Worm (Caenorhabditis elegans) whole organism, midembryonic: Measurements from ENCODE around the gene F35F10.1.

ENCODE experiments used
- T22C8.4 ChIP-seq: fragments of 200-800 bp; sonication (Bioruptor generic); IDR thresholded peaks from 2 replicates; pipeline ENCODE4 v1.3.6; 2022; ENCODE audit warnings: missing genetic modification characterization, missing compliant biosample characterization
- cog-1 ChIP-seq: sonication (generic microtip); optimal IDR thresholded peaks from 2 replicates; lab custom pipeline; 2016; ENCODE audit warnings: missing genetic modification characterization, missing compliant biosample characterization
- flt-1 ChIP-seq: fragments of 200-800 bp; sonication (Bioruptor generic); IDR thresholded peaks from 2 replicates; pipeline ENCODE4 v1.3.6; 2022; ENCODE audit warnings: missing genetic modification characterization, missing compliant biosample characterization
- klf-2 ChIP-seq: fragments of 200-800 bp; sonication (Bioruptor generic); conservative IDR thresholded peaks from 2 replicates; pipeline ENCODE4 v1.3.6; 2022; ENCODE audit warnings: missing genetic modification reagents, missing genetic modification characterization, missing compliant biosample characterization
- med-1 ChIP-seq: sonication (generic microtip); optimal IDR thresholded peaks from 2 replicates; lab custom pipeline; 2017; ENCODE audit warnings: missing genetic modification characterization, mild to moderate bottlenecking, missing compliant biosample characterization, antibody characterized with exemption, missing genetic modification reagents; ENCODE audit not compliant: insufficient read depth
- ref-1 ChIP-seq: fragments of 200-800 bp; sonication (Bioruptor generic); conservative IDR thresholded peaks from 2 replicates; pipeline ENCODE4 v1.3.6; 2022; ENCODE audit warnings: missing genetic modification reagents, missing genetic modification characterization, missing compliant biosample characterization
- tab-1 ChIP-seq: fragments of 200-800 bp; sonication (Bioruptor generic); IDR thresholded peaks from 2 replicates; pipeline ENCODE4 v1.3.6; 2022; ENCODE audit warnings: missing genetic modification characterization, missing compliant biosample characterization
- ztf-23 ChIP-seq: fragments of 200-800 bp; sonication (Bioruptor generic); IDR thresholded peaks from 2 replicates; pipeline ENCODE4 v1.3.6; 2022; ENCODE audit warnings: missing genetic modification reagents, missing genetic modification characterization, missing compliant biosample characterization
- ztf-29 ChIP-seq: fragments of 200-800 bp; sonication (Bioruptor generic); IDR thresholded peaks from 2 replicates; pipeline ENCODE4 v1.3.6; 2022; ENCODE audit warnings: missing genetic modification reagents, missing genetic modification characterization, missing compliant biosample characterization

Gene F35F10.1

DNA sequence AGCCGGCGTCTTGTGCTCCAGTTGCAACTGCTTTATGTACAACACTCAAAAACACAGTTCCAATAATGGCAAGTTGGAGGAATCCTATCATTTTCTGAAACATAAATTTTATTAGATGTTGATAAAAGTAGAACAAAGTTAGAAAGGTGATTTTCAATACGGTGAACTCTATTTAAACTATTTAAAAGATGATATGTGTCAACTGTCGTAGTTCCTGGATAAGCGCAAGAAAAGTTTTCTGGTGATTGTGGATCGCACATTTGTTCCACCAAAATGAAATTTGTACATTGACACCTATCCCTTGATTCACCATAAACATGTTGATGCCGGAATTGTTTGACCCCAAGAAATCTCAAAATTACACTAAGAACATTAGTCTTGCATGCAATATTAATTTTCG is 15.9 kb downstream of the F35F10.1 start, which contains the start of gene C17B7.9:
C17B7.9 (minus strand) TSS at position 101 of the 400 bp plus-strand sequence.
- TF ChIP-seq tab-1 (GFP tag; lab: Robert Waterston, UW): no peak
- no peak for TF ChIP-seq flt-1 (GFP tag; lab: Robert Waterston, UW)
- no peak for TF ChIP-seq ztf-29 (GFP tag; lab: Robert Waterston, UW)
- TF ChIP-seq T22C8.4: no peak
- TF ChIP-seq med-1: no peak
- no peak for TF ChIP-seq cog-1 (tag; lab: Kevin White, UChicago)
- TF ChIP-seq klf-2 (GFP tag; lab: Robert Waterston, UW): no peak
- TF ChIP-seq ztf-23 (GFP tag; lab: Robert Waterston, UW): no peak
- no peak for TF ChIP-seq ref-1

- TF ChIP-seq klf-2 (GFP tag; lab: Robert Waterston, UW): no peak
- no peak for TF ChIP-seq med-1
- no peak for TF ChIP-seq flt-1 (GFP tag; lab: Robert Waterston, UW)
- no peak for TF ChIP-seq T22C8.4
- no peak for TF ChIP-seq cog-1 (tag; lab: Kevin White, UChicago)
- no peak for TF ChIP-seq tab-1 (GFP tag; lab: Robert Waterston, UW)
- no peak for TF ChIP-seq ref-1
- no peak for TF ChIP-seq ztf-23 (GFP tag; lab: Robert Waterston, UW)
- no peak for TF ChIP-seq ztf-29 (GFP tag; lab: Robert Waterston, UW)
Measured at ce11 chrV:3333334-3333733, 17.2 kb downstream of the F35F10.1 start, which contains the start of gene C17B7.5. Gene C17B7.5 (plus strand): TSS chrV:3333634.

- TF ChIP-seq cog-1 (tag; lab: Kevin White, UChicago): no peak
- TF ChIP-seq med-1: no peak
Measured at ce11 chrV:3339009-3339408, 22.9 kb downstream of the F35F10.1 start, which contains the start of gene C17B7.4. Gene C17B7.4 (plus strand): TSS chrV:3339309.

DNA sequence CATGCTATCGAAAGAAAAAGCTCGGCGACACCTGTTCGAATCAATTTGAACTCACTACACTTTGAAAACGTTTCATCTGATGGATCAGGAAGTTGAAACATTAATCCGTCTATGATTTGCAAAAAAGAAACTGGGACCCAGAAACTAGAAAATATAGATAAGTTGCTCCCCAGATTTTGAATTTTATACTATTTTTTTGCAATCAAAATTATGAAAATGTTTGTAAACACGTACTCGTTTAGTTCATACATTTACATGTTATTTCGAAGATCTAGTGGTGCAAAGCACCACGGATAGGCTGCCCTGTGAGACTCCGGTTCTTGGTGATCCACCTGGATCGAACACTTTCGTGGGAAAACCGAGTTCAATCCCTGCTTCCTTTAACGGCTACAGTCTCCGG is 25.8 kb downstream of the F35F10.1 start, which contains the start of gene C17B7.10:
C17B7.10 (minus strand) TSS at position 101 of the 400 bp plus-strand sequence.
- TF ChIP-seq klf-2 (GFP tag; lab: Robert Waterston, UW): no peak
- TF ChIP-seq ref-1: no peak
- no peak for TF ChIP-seq tab-1 (GFP tag; lab: Robert Waterston, UW)
- no peak for TF ChIP-seq T22C8.4
- no peak for TF ChIP-seq med-1

ce11 chrV:3342504-3342903 is 26.4 kb downstream of the F35F10.1 start, which contains the start of gene C17B7.3:
Gene C17B7.3 (plus strand): TSS chrV:3342804.
- TF ChIP-seq T22C8.4 (no peak), cog-1 (tag; lab: Kevin White, UChicago) (no peak), ztf-29 (GFP tag; lab: Robert Waterston, UW) (no peak), klf-2 (GFP tag; lab: Robert Waterston, UW) (no peak), med-1 (no peak), tab-1 (GFP tag; lab: Robert Waterston, UW) (no peak), ref-1 (no peak), flt-1 (GFP tag; lab: Robert Waterston, UW) (no peak), ztf-23 (GFP tag; lab: Robert Waterston, UW) (no peak)

- TF ChIP-seq ref-1 (no peak), cog-1 (tag; lab: Kevin White, UChicago) (no peak), flt-1 (GFP tag; lab: Robert Waterston, UW) (no peak), ztf-29 (GFP tag; lab: Robert Waterston, UW) (no peak), klf-2 (GFP tag; lab: Robert Waterston, UW) (no peak), ztf-23 (GFP tag; lab: Robert Waterston, UW) (no peak), T22C8.4 (no peak), med-1 (no peak), tab-1 (GFP tag; lab: Robert Waterston, UW) (no peak)
Measured at ce11 chrV:3344001-3344400, 27.9 kb downstream of the F35F10.1 start.

DNA sequence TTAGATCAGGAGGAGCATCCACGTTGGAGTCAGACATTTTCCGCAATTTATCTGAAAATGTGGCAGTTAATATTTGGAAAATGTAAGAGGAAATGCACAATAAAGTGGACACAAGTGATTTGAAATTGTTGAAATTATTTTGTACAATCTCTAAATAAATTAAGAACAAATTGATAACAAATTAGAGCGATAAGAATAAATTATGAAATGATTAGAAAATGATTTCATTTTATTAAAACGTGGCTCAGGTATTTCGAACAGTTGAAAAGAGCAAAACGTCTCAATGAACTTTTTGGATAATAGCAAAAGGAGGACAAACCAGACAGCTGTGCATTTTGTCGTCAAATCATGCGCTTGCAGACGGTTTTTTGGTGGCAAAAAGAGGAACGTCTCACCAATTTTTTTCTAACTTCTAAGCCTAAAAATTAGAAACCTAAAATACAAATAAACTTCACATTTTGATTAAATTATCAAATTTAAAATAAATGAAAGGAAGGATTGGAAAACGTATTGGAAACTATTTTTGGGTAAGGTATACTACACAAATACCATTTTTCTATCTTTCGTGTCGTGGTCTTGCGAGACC is 30.4 kb downstream of the F35F10.1 start, which contains the start of gene fbxa-65:
fbxa-65 (minus strand) TSS at position 51 of the 586 bp plus-strand sequence.
- TF ChIP-seq flt-1 (GFP tag; lab: Robert Waterston, UW) (no peak), med-1 (no peak), ztf-23 (GFP tag; lab: Robert Waterston, UW) (no peak)

DNA sequence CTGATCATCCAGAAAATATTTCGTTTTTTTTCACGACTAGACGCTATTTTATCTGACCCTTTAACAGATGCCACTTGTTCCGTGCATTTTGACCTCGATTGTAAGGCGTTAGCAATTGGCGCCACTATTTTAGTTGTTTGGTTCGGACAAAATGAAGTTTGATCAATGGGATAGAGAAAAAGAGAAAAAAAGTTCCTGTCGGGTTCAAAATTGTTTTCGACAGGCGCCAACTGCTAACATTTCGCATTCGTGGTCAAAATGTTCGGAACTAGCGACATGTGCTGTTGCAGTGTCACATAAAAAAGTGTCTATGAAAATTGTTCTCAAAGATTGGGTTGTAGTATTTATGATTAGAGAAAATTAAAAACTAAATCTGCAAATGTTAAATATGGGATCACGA is 31.4 kb downstream of the F35F10.1 start:
- TF ChIP-seq cog-1 (tag; lab: Kevin White, UChicago) (no peak), ztf-29 (GFP tag; lab: Robert Waterston, UW) (no peak), ref-1 (no peak), flt-1 (GFP tag; lab: Robert Waterston, UW) (no peak), ztf-23 (GFP tag; lab: Robert Waterston, UW) (no peak), klf-2 (GFP tag; lab: Robert Waterston, UW) (no peak), tab-1 (GFP tag; lab: Robert Waterston, UW) (no peak), med-1 (no peak), T22C8.4 (no peak)

- TF ChIP-seq ztf-29 (GFP tag; lab: Robert Waterston, UW) (no peak), med-1 (no peak), ref-1 (no peak), T22C8.4 (no peak), ztf-23 (GFP tag; lab: Robert Waterston, UW) (no peak)
Measured at ce11 chrV:3349877-3350276, 33.8 kb downstream of the F35F10.1 start, which contains the start of gene C17B7.15. Gene C17B7.15 (plus strand): TSS chrV:3350177.

- TF ChIP-seq tab-1 (GFP tag; lab: Robert Waterston, UW): no peak
- no peak for TF ChIP-seq cog-1 (tag; lab: Kevin White, UChicago)
- TF ChIP-seq ztf-23 (GFP tag; lab: Robert Waterston, UW): no peak
- TF ChIP-seq med-1: no peak
- no peak for TF ChIP-seq T22C8.4
- no peak for TF ChIP-seq ref-1
- no peak for TF ChIP-seq klf-2 (GFP tag; lab: Robert Waterston, UW)
- TF ChIP-seq ztf-29 (GFP tag; lab: Robert Waterston, UW): no peak
Measured at ce11 chrV:3351266-3351665, 35.2 kb downstream of the F35F10.1 start, which contains the start of gene str-63. Gene str-63 (plus strand): TSS chrV:3351566.
